Worm (Caenorhabditis elegans) whole organism, early embryonic: ENCODE measurements around the gene cwc-15.

Experiments used
- ama-1 ChIP-seq: fragments of 150-350 bp; optimal IDR thresholded peaks from 2 replicates; lab custom pipeline; 2014
- tbx-11 ChIP-seq: fragments of 200-800 bp; sonication (Bioruptor generic); IDR thresholded peaks from 2 replicates; pipeline ENCODE4 v1.3.6; 2022; ENCODE audit warnings: missing genetic modification characterization, missing compliant biosample characterization

- no peak for TF ChIP-seq tbx-11
- TF ChIP-seq ama-1: no peak
These were observed 35.1 kb upstream of the cwc-15 start, which contains the start of gene F36G9.15 for ce11 chrV:15988074-15988473.
